Fruit fly (Drosophila melanogaster) whole organism, adult: Measurements from ENCODE around the gene ND-MLRQ.

Experiments
- CG12768 ChIP-seq: fragments of 200-800 bp; sonication (Bioruptor generic); optimal IDR thresholded peaks from 2 replicates; lab custom pipeline; 2017; ENCODE audit warnings: missing biosample characterization, missing genetic modification characterization, mild to moderate bottlenecking, moderate library complexity, missing genetic modification reagents
- CG1620 ChIP-seq: fragments of 200-800 bp; sonication (Bioruptor generic); optimal IDR thresholded peaks from 2 replicates; lab custom pipeline; 2016; ENCODE audit warnings: missing biosample characterization, missing genetic modification characterization
- CG7045 ChIP-seq: fragments of 200-800 bp; sonication (Bioruptor generic); optimal IDR thresholded peaks from 2 replicates; lab custom pipeline; 2017; ENCODE audit warnings: missing biosample characterization, mild to moderate bottlenecking, missing genetic modification characterization
- bab1 ChIP-seq: fragments of 200-800 bp; sonication (Bioruptor generic); optimal IDR thresholded peaks from 3 replicates; lab custom pipeline; 2019; ENCODE audit warnings: missing biosample characterization, mild to moderate bottlenecking, missing genetic modification characterization, moderate library complexity
- cnc ChIP-seq, 2 experiments: fragments of >200 bp; optimal IDR thresholded peaks; 2 replicates each; lab custom pipeline; 2017
- kay ChIP-seq: fragments of 200-800 bp; sonication (Bioruptor generic); peaks from one replicate; lab custom pipeline; 2016; ENCODE audit warnings: missing biosample characterization, missing genetic modification characterization, borderline replicate concordance
- ovo ChIP-seq: fragments of 200-800 bp; sonication (Bioruptor generic); optimal IDR thresholded peaks from 2 replicates; lab custom pipeline; 2016; ENCODE audit warnings: missing biosample characterization, missing genetic modification characterization

DNA sequence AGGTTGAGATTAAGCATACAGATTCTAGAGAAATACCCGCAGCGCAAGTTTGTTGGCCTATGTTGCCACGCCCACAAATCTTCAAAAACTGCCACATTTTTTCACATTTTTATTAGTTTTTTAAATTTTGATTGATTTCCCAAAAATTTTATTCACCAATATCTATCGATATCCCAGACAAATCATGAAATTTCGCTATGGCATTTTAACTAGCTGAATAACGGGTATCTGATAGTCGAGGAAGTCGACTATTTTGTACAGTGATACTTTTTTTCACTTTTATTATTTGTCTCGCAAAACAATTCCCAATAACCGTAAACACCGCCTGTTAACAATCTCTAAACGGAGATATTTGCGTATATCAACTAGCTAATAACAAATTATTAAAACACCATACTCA is 944 bp downstream of the ND-MLRQ start:
- TF ChIP-seq kay (GFP tag; lab: Kevin White, UChicago) (no peak), CG1620 (GFP tag; lab: Kevin White, UChicago) (no peak), CG12768 (GFP tag; lab: Kevin White, UChicago) (no peak), CG7045 (GFP tag; lab: Kevin White, UChicago) (no peak), ovo (GFP tag; lab: Kevin White, UChicago) (no peak), cnc (optimal IDR thresholded peaks at IDR 0.05; lab: Kevin White, UChicago) (no peak), bab1 (no peak)
